Fruit fly (Drosophila melanogaster) S2 (cell line): Measurements from ENCODE around the gene CG31251.

ENCODE experiments used
- CG8478 ChIP-seq: fragments of >200 bp; optimal IDR thresholded peaks from 2 replicates; lab custom pipeline; 2018
- CTCF ChIP-seq, 2 experiments: fragments of >200 bp; optimal IDR thresholded peaks; 2 replicates each; lab custom pipeline; 2018

Gene CG31251

DNA sequence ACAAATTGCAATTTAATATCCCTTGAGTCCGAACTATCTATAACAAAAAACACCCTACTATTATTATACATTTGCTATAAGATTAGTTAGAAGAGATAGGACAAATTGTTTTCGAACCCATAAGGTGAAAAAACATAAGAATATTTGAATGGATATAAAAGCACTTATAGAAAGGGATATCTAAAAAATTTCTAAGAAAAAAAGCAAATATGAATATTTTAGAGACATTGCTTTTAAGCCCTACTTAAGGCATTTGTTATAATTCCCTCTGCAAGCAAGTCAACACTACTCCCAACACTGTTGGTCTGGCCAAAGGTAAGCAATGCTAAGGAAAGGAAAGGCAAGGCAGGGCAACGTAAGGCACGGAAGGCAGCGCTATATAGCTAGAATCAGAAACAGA, 25.7 kb upstream of the CG31251 start:
- TF ChIP-seq CG8478 (lab: Kevin White, UChicago) (no peak), CTCF (optimal IDR thresholded peaks at IDR 0.05; lab: Kevin White, UChicago) (no peak)

DNA sequence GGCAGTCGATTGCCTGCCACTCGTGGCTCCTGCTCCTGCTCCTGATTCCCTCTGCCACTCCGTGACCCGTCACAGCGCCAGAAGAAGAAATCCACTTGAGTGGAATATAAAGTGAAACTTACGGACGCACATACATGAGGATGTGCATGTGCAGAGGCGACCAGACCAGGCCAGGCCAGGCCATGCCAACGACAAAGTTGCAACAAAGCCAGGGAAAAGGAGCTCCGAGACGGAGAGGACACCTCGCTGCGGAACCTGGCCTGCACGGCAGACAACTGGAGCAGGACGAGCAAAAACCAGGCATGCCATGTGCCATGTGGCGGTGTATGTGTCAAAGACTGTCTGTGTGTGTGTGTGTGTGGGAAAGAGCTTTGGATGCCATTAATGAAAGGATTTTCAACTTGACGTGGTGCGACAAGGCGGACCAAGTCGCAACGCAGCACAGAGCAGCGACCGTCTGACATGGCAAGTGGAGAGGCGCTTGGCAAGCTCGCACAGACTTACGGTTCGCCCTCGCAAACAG, 25.0 kb upstream of the CG31251 start:
- TF ChIP-seq CTCF (optimal IDR thresholded peaks at IDR 0.05; lab: Kevin White, UChicago) (no peak), CG8478 (lab: Kevin White, UChicago) (no peak)

DNA sequence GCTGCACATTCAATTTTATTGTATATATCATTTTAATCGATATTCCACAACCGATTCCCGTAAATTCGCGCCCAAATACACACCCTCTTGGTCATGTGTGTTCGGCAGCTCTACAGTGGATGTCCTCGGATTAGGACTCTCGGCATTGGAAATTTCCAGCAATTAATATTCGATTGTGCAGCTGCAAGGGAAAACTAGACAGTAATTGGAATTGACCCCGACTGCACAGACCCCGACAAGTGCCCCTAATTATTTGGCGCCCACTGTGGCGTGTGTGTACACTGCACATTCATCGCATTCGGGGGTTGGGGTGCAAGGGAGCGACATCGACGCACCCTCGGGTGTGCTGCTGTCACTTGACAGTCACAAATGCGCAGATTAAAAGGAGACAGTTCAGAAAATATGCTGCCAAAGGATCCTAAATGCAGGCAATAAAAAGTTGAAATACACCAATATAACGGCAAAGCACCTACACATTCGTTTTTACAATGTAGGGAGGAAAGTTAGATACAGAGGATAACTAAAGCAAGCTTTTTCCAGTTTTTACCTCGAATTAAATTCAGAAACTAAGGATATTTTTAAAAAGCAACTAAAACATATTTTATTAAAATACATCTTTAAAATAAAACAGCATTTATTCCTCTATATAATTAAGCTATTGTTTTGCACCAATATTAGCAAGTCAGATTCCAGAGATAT, 24.2 kb upstream of the CG31251 start:
- no peak for TF ChIP-seq CTCF (optimal IDR thresholded peaks at IDR 0.05; lab: Kevin White, UChicago)
- TF ChIP-seq CG8478 (lab: Kevin White, UChicago) = no peak

DNA sequence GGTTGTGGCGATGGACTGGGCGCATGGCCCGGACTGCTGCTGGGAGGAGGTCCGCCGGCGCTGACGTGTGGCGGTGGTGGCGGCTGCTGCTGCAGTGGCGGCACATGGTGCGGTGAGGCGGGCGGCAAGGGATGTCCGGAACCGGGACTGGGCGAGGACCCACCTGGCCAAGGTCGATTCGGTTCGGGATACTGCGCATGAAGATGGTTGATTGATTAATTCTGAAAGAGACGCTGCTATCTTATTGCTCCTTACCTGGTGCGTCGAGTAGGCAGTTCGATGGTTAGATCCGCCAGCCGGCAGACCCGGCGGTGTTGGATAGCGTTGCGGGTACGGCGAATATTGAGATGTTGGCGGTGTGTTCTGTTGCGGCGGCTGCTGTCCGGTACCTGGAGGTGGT, 23.1 kb upstream of the CG31251 start:
- TF ChIP-seq CTCF (optimal IDR thresholded peaks at IDR 0.05; lab: Kevin White, UChicago) (no peak), CG8478 (lab: Kevin White, UChicago) (no peak)

DNA sequence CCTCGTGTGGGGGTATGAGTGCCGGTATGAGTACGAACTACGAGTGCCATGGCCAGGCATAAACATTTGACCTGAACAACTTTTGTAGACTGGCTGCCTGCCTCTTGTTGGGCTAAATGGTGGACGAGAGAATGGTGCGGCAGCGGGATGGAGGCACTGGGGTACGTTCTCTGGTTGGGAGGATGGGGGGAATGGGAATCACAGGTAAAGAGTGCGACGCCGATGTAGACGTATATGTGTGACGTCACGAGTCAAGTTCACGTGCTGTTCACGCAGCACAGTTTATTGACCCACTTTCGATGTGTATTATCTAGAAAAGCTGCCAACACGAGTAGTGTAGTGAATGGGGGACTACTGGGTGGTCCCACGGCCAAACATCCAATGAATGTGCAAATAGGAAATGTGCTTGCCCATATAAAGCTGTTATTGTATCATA, 22.3 kb upstream of the CG31251 start:
- TF ChIP-seq CG8478 (lab: Kevin White, UChicago) (no peak), CTCF (optimal IDR thresholded peaks at IDR 0.05; lab: Kevin White, UChicago) (no peak)

DNA sequence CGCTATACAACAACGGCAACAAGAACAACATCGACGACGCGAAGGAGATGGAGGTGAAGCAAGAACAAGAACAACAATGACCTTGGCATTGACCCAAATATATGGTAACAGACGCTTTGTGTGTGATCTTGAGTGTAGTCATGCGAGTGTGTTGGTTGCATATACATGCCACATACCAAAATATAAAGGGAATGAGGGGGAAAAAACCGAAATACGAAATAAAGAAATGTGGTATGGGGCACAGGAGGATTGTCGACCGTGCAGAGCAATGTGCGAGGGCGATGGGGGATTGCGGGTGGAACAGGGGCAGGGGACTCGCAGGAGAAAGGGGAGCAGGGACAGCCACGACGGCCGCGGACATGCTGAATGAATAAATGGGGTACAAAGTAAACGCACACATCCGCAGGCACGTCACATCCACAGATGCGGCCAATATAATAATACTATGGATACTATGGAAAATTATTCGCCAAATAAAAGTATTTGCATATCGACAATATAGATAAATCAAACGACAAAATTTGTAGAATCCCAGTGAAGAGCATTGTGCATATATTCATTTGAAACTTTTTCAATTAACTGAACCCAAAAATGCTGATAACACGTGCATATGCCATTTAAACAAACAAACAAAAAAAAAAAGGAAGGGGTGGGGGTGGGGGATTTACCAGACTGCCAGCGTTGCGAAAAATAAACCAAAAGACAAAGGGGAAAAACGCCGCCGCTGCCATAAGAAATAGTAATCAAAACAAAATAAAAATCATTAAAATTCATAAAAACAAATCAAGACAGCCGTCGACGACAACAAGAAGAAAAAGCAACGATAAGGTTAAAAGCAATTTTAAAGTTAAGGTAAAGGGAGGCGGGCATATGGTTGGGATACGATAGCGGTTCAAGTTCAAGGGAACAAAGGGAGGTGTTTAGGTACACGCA, 21.4 kb upstream of the CG31251 start:
- TF ChIP-seq CTCF (optimal IDR thresholded peaks at IDR 0.05; lab: Kevin White, UChicago) = no peak

DNA sequence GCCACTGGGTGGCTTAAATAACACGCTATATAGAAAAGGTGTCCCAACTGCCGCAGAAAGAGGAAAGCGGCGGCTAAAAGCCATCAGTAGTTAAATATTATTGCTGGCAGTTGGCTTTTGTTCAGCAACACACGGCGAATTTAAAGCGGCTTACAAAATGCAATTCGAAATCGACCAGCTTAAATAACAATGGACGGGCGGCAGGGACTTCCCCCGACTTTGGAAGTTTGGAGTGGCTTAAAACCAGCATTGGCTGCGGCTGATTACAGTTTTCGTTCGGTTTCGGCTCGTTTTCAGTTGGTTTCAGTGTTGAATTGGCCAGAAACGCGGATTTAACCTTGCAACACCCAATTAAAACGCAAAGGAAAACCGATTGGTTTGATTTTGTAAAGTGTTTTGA, 20.4 kb upstream of the CG31251 start:
- TF ChIP-seq CTCF (optimal IDR thresholded peaks at IDR 0.05; lab: Kevin White, UChicago) = no peak
- TF ChIP-seq CG8478 (lab: Kevin White, UChicago) = no peak

DNA sequence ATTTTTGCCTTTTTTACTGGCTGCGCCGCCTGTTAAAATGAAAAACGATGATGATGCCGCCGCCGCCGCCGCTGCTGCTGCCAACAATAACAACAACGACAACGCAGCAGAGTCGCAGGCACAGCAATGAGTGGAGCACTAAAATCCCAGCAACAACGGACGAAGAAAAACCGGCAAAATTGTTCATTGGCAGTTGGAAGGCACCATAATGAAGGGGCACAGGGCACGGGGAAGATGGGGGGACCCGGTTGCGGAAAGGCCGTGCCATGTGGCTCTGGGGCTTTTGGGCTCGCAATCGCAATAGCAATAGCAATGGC, 19.8 kb upstream of the CG31251 start:
- TF ChIP-seq CG8478 (lab: Kevin White, UChicago) = no peak
- TF ChIP-seq CTCF (optimal IDR thresholded peaks at IDR 0.05; lab: Kevin White, UChicago) = no peak

DNA sequence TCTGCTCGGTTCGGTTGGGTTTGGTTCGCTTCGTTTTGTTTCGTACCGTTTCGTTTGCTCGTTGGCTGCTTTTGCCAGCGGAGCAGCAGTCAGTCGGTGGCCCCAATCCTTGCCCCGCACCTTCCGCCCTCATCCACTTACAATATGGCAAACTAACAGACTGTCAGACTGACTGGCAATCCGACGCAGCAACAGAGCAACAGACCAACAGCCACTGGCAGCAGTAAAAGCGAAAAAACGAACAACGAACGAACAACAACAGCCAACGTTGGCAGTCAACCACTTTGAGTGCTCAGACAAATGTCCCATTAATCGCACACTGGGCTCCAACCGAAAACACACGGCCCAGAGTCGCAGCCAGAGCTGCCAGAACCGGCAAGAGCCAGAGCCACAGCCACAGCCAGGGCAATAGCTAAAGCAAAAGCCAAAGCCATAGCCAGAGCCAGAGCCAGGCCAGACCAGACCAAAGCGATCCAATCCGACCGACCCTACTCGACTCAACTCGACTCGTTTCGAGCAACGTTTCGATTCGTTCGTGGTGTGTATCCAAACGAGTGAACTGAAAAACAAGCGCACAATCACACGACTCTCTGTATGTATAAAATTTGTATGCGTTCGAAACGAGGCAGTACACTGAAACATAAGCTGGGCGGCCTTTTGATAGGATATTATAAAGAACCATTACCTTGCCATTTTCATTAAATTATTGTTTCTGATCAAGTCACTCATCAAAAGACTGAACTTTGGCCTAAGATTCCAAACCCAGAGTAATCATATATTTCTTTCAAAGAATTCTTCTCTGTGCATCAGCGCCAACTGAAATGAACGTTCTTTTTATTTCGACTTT, 19.2 kb upstream of the CG31251 start:
- TF ChIP-seq CG8478 (lab: Kevin White, UChicago) = no peak
- TF ChIP-seq CTCF (optimal IDR thresholded peaks at IDR 0.05; lab: Kevin White, UChicago) = no peak

DNA sequence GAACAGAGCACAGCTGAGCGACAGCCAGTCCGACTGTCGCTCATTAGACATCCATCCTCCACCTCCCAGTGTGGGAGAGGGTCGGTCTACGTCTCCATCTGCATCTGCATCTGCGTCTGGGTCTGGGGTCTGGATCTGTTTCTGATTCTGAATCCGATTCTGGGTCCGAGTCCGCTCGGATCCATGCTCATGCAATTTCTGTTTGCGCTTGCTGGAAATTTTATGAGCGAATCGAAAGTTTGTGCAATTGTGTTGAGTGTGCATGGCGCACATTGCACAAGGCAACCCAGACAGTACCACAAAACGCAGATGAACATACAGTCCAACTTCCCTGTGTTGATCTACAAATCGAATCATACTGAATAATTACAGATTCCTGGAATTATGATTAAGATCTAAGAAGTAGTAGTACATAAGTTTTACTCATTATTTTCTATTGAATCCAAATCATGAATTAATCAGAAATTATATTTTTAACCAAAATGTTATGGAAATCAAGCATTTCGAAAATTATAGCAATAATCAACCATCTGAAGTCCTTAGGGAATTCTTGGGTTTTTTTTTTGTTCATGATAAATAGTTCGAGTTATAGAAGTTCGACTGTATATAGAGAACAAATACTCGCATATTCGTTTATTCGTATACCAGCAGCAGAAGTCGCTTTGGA, 18.4 kb upstream of the CG31251 start:
- TF ChIP-seq CG8478 (lab: Kevin White, UChicago) = no peak
- TF ChIP-seq CTCF (optimal IDR thresholded peaks at IDR 0.05; lab: Kevin White, UChicago) = no peak

DNA sequence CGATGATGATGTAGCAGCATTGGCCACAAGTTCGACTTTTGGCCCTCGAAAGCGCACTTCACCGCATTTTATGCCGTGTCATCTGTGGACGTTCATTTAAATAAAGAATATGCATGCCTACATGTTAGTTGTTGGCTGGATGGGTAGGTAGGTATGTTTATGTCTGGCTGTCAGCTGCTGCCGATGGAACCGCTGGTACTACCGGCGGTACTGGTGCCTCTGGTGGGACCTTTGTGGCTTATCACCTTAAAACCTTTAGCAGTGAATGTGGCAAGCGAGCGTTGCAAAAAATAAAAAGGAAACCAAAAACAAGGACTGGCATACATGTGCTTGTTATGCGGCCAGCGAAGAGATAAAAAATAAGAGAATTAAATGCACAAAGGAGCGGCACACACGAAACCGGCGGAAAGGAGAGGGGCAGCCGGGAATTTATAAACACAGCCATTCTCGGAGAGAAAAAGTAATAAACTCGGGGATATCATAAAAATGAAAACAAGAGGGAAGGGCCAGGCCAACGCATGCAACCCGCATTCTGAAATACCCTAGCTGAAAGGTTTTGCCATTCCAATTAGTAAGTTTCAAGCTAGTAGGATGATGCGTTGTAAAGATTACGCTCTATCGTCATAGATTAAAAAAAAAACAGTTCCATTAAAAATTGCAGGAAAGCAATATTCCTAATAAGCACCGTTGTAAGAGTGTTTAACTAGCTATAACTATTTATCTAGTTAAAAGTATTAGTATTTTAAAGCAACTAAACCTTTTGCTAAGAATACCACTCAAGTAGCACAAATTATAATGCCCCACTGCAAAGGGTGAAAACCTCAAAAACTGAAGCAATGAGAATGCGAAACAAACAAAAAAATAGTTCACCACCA, 17.5 kb upstream of the CG31251 start:
- TF ChIP-seq CTCF (optimal IDR thresholded peaks at IDR 0.05; lab: Kevin White, UChicago) (no peak), CG8478 (lab: Kevin White, UChicago) (no peak)

DNA sequence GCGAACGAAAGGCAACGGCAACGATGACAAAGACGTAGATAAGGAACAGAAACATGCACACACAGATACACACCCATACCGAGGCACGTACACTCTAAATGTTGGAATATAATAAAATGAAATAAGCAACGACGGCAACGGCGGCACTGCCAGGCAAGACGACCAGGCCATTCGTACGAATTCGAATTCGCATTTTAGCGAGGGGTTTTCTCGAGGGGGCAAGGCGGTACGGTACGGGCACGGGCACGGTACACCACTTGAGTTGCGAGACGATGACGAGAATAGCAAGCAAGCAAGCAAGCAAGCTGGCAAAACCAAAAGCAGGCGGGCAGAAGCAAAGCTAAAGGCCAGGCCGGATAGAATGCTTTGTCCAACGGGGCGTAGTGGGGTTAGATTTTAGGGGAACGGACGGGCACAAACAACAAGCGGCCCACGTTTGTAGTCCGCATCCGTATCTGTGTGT, 16.4 kb upstream of the CG31251 start:
- no peak for TF ChIP-seq CG8478 (lab: Kevin White, UChicago)
- TF ChIP-seq CTCF (optimal IDR thresholded peaks at IDR 0.05; lab: Kevin White, UChicago) = no peak
